Worm (Caenorhabditis elegans) whole organism, mixed stage, embryonic: ENCODE data around the gene pes-5.

ENCODE experiments used
- nhr-28 ChIP-seq: fragments of 150-350 bp; optimal IDR thresholded peaks from 2 replicates; lab custom pipeline; 2014; ENCODE audit warnings: missing biosample characterization, missing genetic modification characterization
- ztf-11 ChIP-seq: fragments of 150-350 bp; optimal IDR thresholded peaks from 2 replicates; lab custom pipeline; 2014; ENCODE audit warnings: missing biosample characterization, missing genetic modification characterization

ce11 chrII:11845954-11846353, 16.1 kb upstream of the pes-5 start:
- TF ChIP-seq ztf-11 (tag; lab: Kevin White, UChicago): no peak
- TF ChIP-seq nhr-28 (tag; lab: Kevin White, UChicago): no peak
